Worm (Caenorhabditis elegans): ENCODE measurements around the gene mre-11.

- TF ChIP-seq fos-1 (tag; optimal IDR thresholded peaks at IDR 0.05) (no peak), ztf-11 (tag; optimal IDR thresholded peaks at IDR 0.05) (no peak), elt-3 (tag; optimal IDR thresholded peaks at IDR 0.05) (no peak), pqm-1 (tag; optimal IDR thresholded peaks at IDR 0.05) (no peak), nhr-237 (tag; optimal IDR thresholded peaks at IDR 0.05) (no peak), tbx-2 (tag; optimal IDR thresholded peaks at IDR 0.05) (peak; percentile 12), snpc-4 (tag; optimal IDR thresholded peaks at IDR 0.05) (no peak), Y116A8C.19 (tag; optimal IDR thresholded peaks at IDR 0.05; ENCODE audit: borderline replicate concordance) (no peak), ztf-4 (tag; optimal IDR thresholded peaks at IDR 0.05) (no peak), ceh-8 (GFP tag; optimal IDR thresholded peaks at IDR 0.05) (no peak), elt-2 (tag; optimal IDR thresholded peaks at IDR 0.05) (no peak), nhr-77 (tag; optimal IDR thresholded peaks at IDR 0.05) (peak; percentile 56)
Observed at ce11 chrV:10691313-10691712, 45.4 kb downstream of the mre-11 start.

Measured in whole organism, L1 larva.